Worm (Caenorhabditis elegans) whole organism, L2 larva: ENCODE measurements around the gene cutl-15.

ENCODE experiments used
- C34F6.9 ChIP-seq: fragments of 150-350 bp; optimal IDR thresholded peaks from 2 replicates; lab custom pipeline; 2014; ENCODE audit warnings: missing biosample characterization, missing genetic modification characterization
- R02D3.7 ChIP-seq: fragments of 150-350 bp; optimal IDR thresholded peaks from 2 replicates; lab custom pipeline; 2014; ENCODE audit warnings: missing biosample characterization, missing genetic modification characterization
- ama-1 ChIP-seq: fragments of 150-350 bp; optimal IDR thresholded peaks from 2 replicates; lab custom pipeline; 2018; ENCODE audit warnings: inconsistent platforms
- fos-1 ChIP-seq: fragments of 150-350 bp; optimal IDR thresholded peaks from 2 replicates; lab custom pipeline; 2014; ENCODE audit warnings: missing biosample characterization, missing genetic modification characterization
- lin-39 ChIP-seq: fragments of 150-350 bp; optimal IDR thresholded peaks from 2 replicates; lab custom pipeline; 2014; ENCODE audit warnings: missing biosample characterization, missing genetic modification reagents, missing genetic modification characterization
- nhr-25 ChIP-seq: fragments of 150-350 bp; sonication (generic microtip); optimal IDR thresholded peaks from 3 replicates; lab custom pipeline; 2014; ENCODE audit warnings: missing biosample characterization, missing genetic modification characterization
- skn-1 ChIP-seq: sonication (generic microtip); optimal IDR thresholded peaks from 2 replicates; lab custom pipeline; 2017; ENCODE audit warnings: missing biosample characterization, missing genetic modification characterization
- unc-39 ChIP-seq: fragments of 150-350 bp; optimal IDR thresholded peaks from 2 replicates; lab custom pipeline; 2014; ENCODE audit warnings: missing biosample characterization, missing genetic modification characterization
- unc-62 ChIP-seq: fragments of 150-350 bp; optimal IDR thresholded peaks from 2 replicates; lab custom pipeline; 2014; ENCODE audit warnings: missing biosample characterization, missing genetic modification reagents, missing genetic modification characterization

- TF ChIP-seq skn-1 (tag; lab: Kevin White, UChicago) (no peak), fos-1 (no peak), R02D3.7 (tag; lab: Kevin White, UChicago) (no peak), ama-1 (lab: Kevin White, UChicago) (no peak), C34F6.9 (tag; lab: Kevin White, UChicago) (no peak), unc-39 (no peak), nhr-25 (tag; lab: Kevin White, UChicago) (no peak), unc-62 (GFP tag; lab: Kevin White, UChicago) (no peak), lin-39 (tag; lab: Kevin White, UChicago) (no peak)
Observed at ce11 chrII:8930763-8931162, 16.7 kb downstream of the cutl-15 start, which contains the start of gene enol-1.
